Worm (Caenorhabditis elegans) whole organism, young adult: ENCODE data around the gene srlf-12.

Experiments
- B0019.2 ChIP-seq: fragments of 200-800 bp; sonication (Bioruptor generic); conservative IDR thresholded peaks from 2 replicates; pipeline ENCODE4 v1.3.6; 2022; ENCODE audit warnings: missing genetic modification reagents, missing genetic modification characterization, missing compliant biosample characterization
- B0035.1 ChIP-seq: sonication (generic microtip); optimal IDR thresholded peaks from 2 replicates; lab custom pipeline; 2016; ENCODE audit warnings: missing genetic modification characterization, mild to moderate bottlenecking, missing compliant biosample characterization, missing genotype, missing genetic modification reagents
- B0261.1 ChIP-seq: sonication (generic microtip); optimal IDR thresholded peaks from 2 replicates; lab custom pipeline; 2016; ENCODE audit warnings: mild to moderate bottlenecking, missing genetic modification characterization, moderate library complexity, missing compliant biosample characterization
- B0336.3 ChIP-seq: fragments of 200-800 bp; sonication (Bioruptor generic); IDR thresholded peaks from 2 replicates; pipeline ENCODE4 v1.3.6; 2022; ENCODE audit warnings: missing genetic modification characterization, missing compliant biosample characterization
- C06A6.2 ChIP-seq: fragments of 200-800 bp; sonication (Bioruptor generic); conservative IDR thresholded peaks from 2 replicates; pipeline ENCODE4 v1.3.6; 2022; ENCODE audit warnings: missing genetic modification characterization, missing compliant biosample characterization
- C17E4.6 ChIP-seq: fragments of 200-800 bp; sonication (Bioruptor generic); IDR thresholded peaks from 2 replicates; pipeline ENCODE4 v1.3.6; 2022; ENCODE audit warnings: missing genetic modification reagents, missing genetic modification characterization, missing compliant biosample characterization
- F10E7.11 ChIP-seq: sonication (generic microtip); optimal IDR thresholded peaks from 2 replicates; lab custom pipeline; 2017; ENCODE audit warnings: mild to moderate bottlenecking, missing genetic modification characterization, moderate library complexity, missing compliant biosample characterization
- F33H1.4 ChIP-seq: fragments of 200-800 bp; sonication (Bioruptor generic); IDR thresholded peaks from 2 replicates; pipeline ENCODE4 v1.3.6; 2022; ENCODE audit warnings: missing genetic modification reagents, missing genetic modification characterization, missing compliant biosample characterization
- F37B4.10 ChIP-seq: fragments of 200-800 bp; sonication (Bioruptor generic); IDR thresholded peaks from 2 replicates; pipeline ENCODE4 v1.3.6; 2022; ENCODE audit warnings: missing genetic modification characterization, missing compliant biosample characterization
- F49E8.2 ChIP-seq: sonication (generic microtip); optimal IDR thresholded peaks from 3 replicates; lab custom pipeline; 2017; ENCODE audit warnings: missing genetic modification characterization, mild to moderate bottlenecking, missing compliant biosample characterization, antibody characterized with exemption, moderate library complexity; ENCODE audit not compliant: insufficient read depth
- F52B5.7 ChIP-seq: sonication (generic microtip); optimal IDR thresholded peaks from 2 replicates; lab custom pipeline; 2016; ENCODE audit warnings: mild to moderate bottlenecking, missing genetic modification characterization, missing compliant biosample characterization
- F57C9.4 ChIP-seq: sonication (generic microtip); optimal IDR thresholded peaks from 2 replicates; lab custom pipeline; 2017; ENCODE audit warnings: mild to moderate bottlenecking, missing genetic modification characterization, missing compliant biosample characterization
- Y56A3A.18 ChIP-seq: fragments of 200-800 bp; sonication (Bioruptor generic); IDR thresholded peaks from 2 replicates; pipeline ENCODE4 v1.3.6; 2022; ENCODE audit warnings: missing genetic modification reagents, missing genetic modification characterization, missing compliant biosample characterization
- Y79H2A.3 ChIP-seq: fragments of 200-800 bp; sonication (Bioruptor generic); conservative IDR thresholded peaks from 2 replicates; pipeline ENCODE4 v1.3.6; 2022; ENCODE audit warnings: missing genetic modification reagents, missing genetic modification characterization, missing compliant biosample characterization
- ZK185.1 ChIP-seq: sonication (generic microtip); optimal IDR thresholded peaks from 2 replicates; lab custom pipeline; 2016; ENCODE audit warnings: mild to moderate bottlenecking, missing genetic modification characterization, missing compliant biosample characterization; ENCODE audit not compliant: poor library complexity, severe bottlenecking
- akir-1 ChIP-seq: fragments of 200-800 bp; sonication (Bioruptor generic); optimal IDR thresholded peaks from 2 replicates; lab custom pipeline; 2018; ENCODE audit warnings: mild to moderate bottlenecking, missing genetic modification characterization, moderate library complexity, missing compliant biosample characterization
- attf-5 ChIP-seq: fragments of 200-800 bp; sonication (Bioruptor generic); optimal IDR thresholded peaks from 2 replicates; lab custom pipeline; 2018; ENCODE audit warnings: mild to moderate bottlenecking, missing genetic modification characterization, missing compliant biosample characterization
- attf-6 ChIP-seq: fragments of 200-800 bp; sonication (Bioruptor generic); IDR thresholded peaks from 2 replicates; pipeline ENCODE4 v1.3.6; 2022; ENCODE audit warnings: missing genetic modification reagents, missing genetic modification characterization, missing compliant biosample characterization
- ceh-27 ChIP-seq: fragments of 200-800 bp; sonication (Bioruptor generic); optimal IDR thresholded peaks from 2 replicates; lab custom pipeline; 2018; ENCODE audit warnings: mild to moderate bottlenecking, missing genetic modification characterization, moderate library complexity, missing compliant biosample characterization
- ceh-79 ChIP-seq: sonication (generic microtip); optimal IDR thresholded peaks from 2 replicates; lab custom pipeline; 2017; ENCODE audit warnings: mild to moderate bottlenecking, missing genetic modification characterization, missing compliant biosample characterization
- chd-7 ChIP-seq: sonication (generic microtip); optimal IDR thresholded peaks from 2 replicates; lab custom pipeline; 2016; ENCODE audit warnings: mild to moderate bottlenecking, missing genetic modification characterization, moderate library complexity, missing compliant biosample characterization
- dox-1 ChIP-seq: fragments of 200-800 bp; sonication (Bioruptor generic); IDR thresholded peaks from 2 replicates; pipeline ENCODE4 v1.3.6; 2022; ENCODE audit warnings: missing genetic modification reagents, missing genetic modification characterization, missing compliant biosample characterization
- dpl-1 ChIP-seq: fragments of 150-350 bp; optimal IDR thresholded peaks from 2 replicates; lab custom pipeline; 2014; ENCODE audit warnings: missing biosample characterization, missing genetic modification reagents, missing genetic modification characterization
- egl-18 ChIP-seq: fragments of 200-800 bp; sonication (Bioruptor generic); IDR thresholded peaks from 2 replicates; pipeline ENCODE4 v1.3.6; 2022; ENCODE audit warnings: missing genetic modification reagents, missing genetic modification characterization, missing compliant biosample characterization
- egl-44 ChIP-seq: fragments of 200-800 bp; sonication (Bioruptor generic); IDR thresholded peaks from 2 replicates; pipeline ENCODE4 v1.3.6; 2022; ENCODE audit warnings: missing genetic modification reagents, missing genetic modification characterization, missing compliant biosample characterization
- hlh-12 ChIP-seq: sonication (generic microtip); optimal IDR thresholded peaks from 2 replicates; lab custom pipeline; 2016; ENCODE audit warnings: missing genetic modification characterization, missing compliant biosample characterization
- hrde-1 ChIP-seq: sonication (generic microtip); optimal IDR thresholded peaks from 2 replicates; lab custom pipeline; 2016; ENCODE audit warnings: missing genetic modification characterization, mild to moderate bottlenecking, missing compliant biosample characterization, moderate library complexity, missing genotype, missing genetic modification reagents, borderline replicate concordance
- hsf-1 ChIP-seq: fragments of 200-800 bp; sonication (Bioruptor generic); IDR thresholded peaks from 2 replicates; pipeline ENCODE4 v1.3.6; 2022; ENCODE audit warnings: missing genetic modification reagents, missing genetic modification characterization, missing compliant biosample characterization
- lin-40 ChIP-seq: sonication (generic microtip); optimal IDR thresholded peaks from 2 replicates; lab custom pipeline; 2016; ENCODE audit warnings: missing genetic modification characterization, mild to moderate bottlenecking, missing compliant biosample characterization, missing genotype, missing genetic modification reagents
- lsl-1 ChIP-seq: fragments of 200-800 bp; sonication (Bioruptor generic); optimal IDR thresholded peaks from 2 replicates; lab custom pipeline; 2018; ENCODE audit warnings: mild to moderate bottlenecking, missing genetic modification characterization, moderate library complexity, missing compliant biosample characterization
- lsy-27 ChIP-seq: sonication (generic microtip); optimal IDR thresholded peaks from 2 replicates; lab custom pipeline; 2017; ENCODE audit warnings: missing genetic modification characterization, mild to moderate bottlenecking, missing compliant biosample characterization, antibody characterized with exemption, missing genotype, borderline replicate concordance; ENCODE audit not compliant: insufficient read depth
- madf-10 ChIP-seq: sonication (generic microtip); optimal IDR thresholded peaks from 2 replicates; lab custom pipeline; 2016; ENCODE audit warnings: mild to moderate bottlenecking, missing genetic modification characterization, missing compliant biosample characterization
- mxl-1 ChIP-seq: sonication (generic microtip); optimal IDR thresholded peaks from 2 replicates; lab custom pipeline; 2016; ENCODE audit warnings: missing genetic modification characterization, missing compliant biosample characterization
- nfya-2 ChIP-seq: fragments of 200-800 bp; sonication (Bioruptor generic); IDR thresholded peaks from 2 replicates; pipeline ENCODE4 v1.3.6; 2022; ENCODE audit warnings: missing genetic modification reagents, missing genetic modification characterization, missing compliant biosample characterization
- nhr-179 ChIP-seq: sonication (generic microtip); optimal IDR thresholded peaks from 2 replicates; lab custom pipeline; 2016; ENCODE audit warnings: mild to moderate bottlenecking, missing genetic modification characterization, missing compliant biosample characterization
- nhr-80 ChIP-seq: sonication (generic microtip); optimal IDR thresholded peaks from 2 replicates; lab custom pipeline; 2016; ENCODE audit warnings: missing genetic modification characterization, missing compliant biosample characterization
- nhr-90 ChIP-seq: sonication (generic microtip); optimal IDR thresholded peaks from 2 replicates; lab custom pipeline; 2016; ENCODE audit warnings: missing genotype, mild to moderate bottlenecking, missing genetic modification characterization, missing compliant biosample characterization
- rcor-1 ChIP-seq: fragments of 200-800 bp; sonication (Bioruptor generic); IDR thresholded peaks from 2 replicates; pipeline ENCODE4 v1.3.6; 2022; ENCODE audit warnings: missing genetic modification reagents, missing genetic modification characterization, missing compliant biosample characterization
- sea-2 ChIP-seq: fragments of 200-800 bp; sonication (Bioruptor generic); IDR thresholded peaks from 2 replicates; pipeline ENCODE4 v1.3.6; 2022; ENCODE audit warnings: missing genetic modification characterization, missing compliant biosample characterization
- snpc-1.3 ChIP-seq: sonication (generic microtip); optimal IDR thresholded peaks from 2 replicates; lab custom pipeline; 2017; ENCODE audit warnings: missing genetic modification characterization, mild to moderate bottlenecking, missing compliant biosample characterization, antibody characterized with exemption, moderate library complexity, missing genotype, missing genetic modification reagents; ENCODE audit not compliant: insufficient read depth
- snpc-3.4 ChIP-seq: sonication (generic microtip); optimal IDR thresholded peaks from 2 replicates; lab custom pipeline; 2017; ENCODE audit warnings: missing genetic modification characterization, mild to moderate bottlenecking, missing compliant biosample characterization, antibody characterized with exemption, moderate library complexity, missing genotype, missing genetic modification reagents
- tbp1 ChIP-seq: fragments of 200-800 bp; sonication (Bioruptor generic); optimal IDR thresholded peaks from 2 replicates; lab custom pipeline; 2018; ENCODE audit warnings: mild to moderate bottlenecking, missing genetic modification characterization, missing compliant biosample characterization
- tlf-1 ChIP-seq: fragments of 200-800 bp; sonication (Bioruptor generic); optimal IDR thresholded peaks from 2 replicates; lab custom pipeline; 2018; ENCODE audit warnings: mild to moderate bottlenecking, missing genetic modification characterization, missing compliant biosample characterization
- unc-130 ChIP-seq: sonication (generic microtip); optimal IDR thresholded peaks from 2 replicates; lab custom pipeline; 2016; ENCODE audit warnings: missing genetic modification reagents, missing genetic modification characterization, missing compliant biosample characterization
- unc-62 ChIP-seq: fragments of 150-350 bp; optimal IDR thresholded peaks from 2 replicates; lab custom pipeline; 2014; ENCODE audit warnings: missing biosample characterization, missing genetic modification reagents, missing genetic modification characterization
- zfh-2 ChIP-seq: fragments of 200-800 bp; sonication (Bioruptor generic); conservative IDR thresholded peaks from 2 replicates; pipeline ENCODE4 v1.3.6; 2022; ENCODE audit warnings: missing genetic modification reagents, missing genetic modification characterization, missing compliant biosample characterization
- ztf-22 ChIP-seq: fragments of 200-800 bp; sonication (Bioruptor generic); optimal IDR thresholded peaks from 2 replicates; lab custom pipeline; 2018; ENCODE audit warnings: mild to moderate bottlenecking, missing genetic modification characterization, moderate library complexity, missing compliant biosample characterization
- ztf-6 ChIP-seq: fragments of 200-800 bp; sonication (Bioruptor generic); IDR thresholded peaks from 2 replicates; pipeline ENCODE4 v1.3.6; 2022; ENCODE audit warnings: missing genetic modification reagents, missing genetic modification characterization, missing compliant biosample characterization

The srlf-12 gene

DNA sequence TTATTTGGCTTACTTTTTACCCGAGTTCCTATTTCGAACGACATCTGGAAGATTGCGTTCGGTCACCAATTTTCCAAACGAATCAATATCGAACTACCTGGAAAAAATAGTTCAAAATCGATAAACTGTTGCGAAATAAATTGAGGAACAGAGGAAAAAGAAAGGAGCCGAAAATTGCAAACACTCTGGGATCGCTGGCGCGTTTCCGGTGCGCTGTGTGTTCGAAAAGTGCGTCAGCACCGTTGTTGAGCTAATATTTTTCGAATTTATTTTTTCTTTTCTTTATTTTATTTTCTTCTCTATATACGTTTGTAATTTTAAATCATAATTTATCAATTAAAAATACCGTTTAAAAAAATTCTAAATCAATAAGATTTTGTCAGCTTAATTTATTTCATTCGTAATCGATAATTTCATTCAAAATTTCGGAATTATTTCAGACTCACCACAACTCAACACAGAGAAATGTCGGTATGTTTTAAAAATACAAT lies 41.2 kb upstream of the srlf-12 start, which contains the start of the genes dnc-1 and lsm-7 (continued):
- TF ChIP-seq B0019.2 (0 out of 2 replicates have a peak, but pooled peaks have one; percentile 6), egl-44 (0 out of 2 replicates have a peak, but pooled peaks have one; percentile 31), dpl-1 (GFP tag; lab: Kevin White, UChicago) (peak; percentile 56), ZK185.1 (tag; lab: Kevin White, UChicago) (peak; percentile 53), egl-18 (no peak), snpc-1.3 (tag; lab: Kevin White, UChicago) (peak; percentile 23), tlf-1 (peak; percentile 20), unc-62 (no peak), dox-1 (GFP tag; lab: Robert Waterston, UW) (peak; percentile 85), Y79H2A.3 (GFP tag; lab: Robert Waterston, UW) (no peak), akir-1 (GFP tag; lab: Kevin White, UChicago) (no peak), hsf-1 (GFP tag; lab: Robert Waterston, UW) (no peak), nhr-90 (tag; lab: Kevin White, UChicago) (no peak), unc-130 (GFP tag; lab: Kevin White, UChicago) (no peak), B0336.3 (GFP tag; lab: Robert Waterston, UW) (no peak; the same call in 1 of the 2 replicates), B0261.1 (tag; lab: Kevin White, UChicago) (no peak), F10E7.11 (tag; lab: Kevin White, UChicago) (no peak), F37B4.10 (no peak), hrde-1 (no peak), F49E8.2 (no peak), lin-40 (peak; percentile 26), attf-5 (GFP tag; lab: Kevin White, UChicago) (peak; percentile 96), nhr-80 (tag; lab: Kevin White, UChicago) (peak; percentile 67), chd-7 (tag; lab: Kevin White, UChicago) (no peak), sea-2 (GFP tag; lab: Robert Waterston, UW) (no peak), F33H1.4 (GFP tag; lab: Robert Waterston, UW) (peak; percentile 39), ztf-6 (GFP tag; lab: Robert Waterston, UW) (no peak), tbp1 (peak; percentile 51), zfh-2 (GFP tag; lab: Robert Waterston, UW) (peak; percentile 58; the same call in 1 of the 2 replicates), ztf-22 (no peak), nfya-2 (no peak), madf-10 (peak; percentile 5), F57C9.4 (no peak), snpc-3.4 (no peak), ceh-27 (GFP tag; lab: Kevin White, UChicago) (peak; percentile 3), C06A6.2 (GFP tag; lab: Robert Waterston, UW) (peak; percentile 24; the same call in 1 of the 2 replicates), B0035.1 (tag; lab: Kevin White, UChicago) (no peak), hlh-12 (tag; lab: Kevin White, UChicago) (no peak), attf-6 (GFP tag; lab: Robert Waterston, UW) (no peak), nhr-179 (tag; lab: Kevin White, UChicago) (no peak), lsy-27 (tag; lab: Kevin White, UChicago) (no peak), mxl-1 (tag; lab: Kevin White, UChicago) (no peak), lsl-1 (GFP tag; lab: Kevin White, UChicago) (peak; percentile 51), C17E4.6 (GFP tag; lab: Robert Waterston, UW) (no peak), F52B5.7 (tag; lab: Kevin White, UChicago) (no peak), Y56A3A.18 (no peak), ceh-79 (tag; lab: Kevin White, UChicago) (no peak), rcor-1 (GFP tag; lab: Robert Waterston, UW) (no peak)
